Worm (Caenorhabditis elegans): Measurements from ENCODE around the gene pgph-2.

DNA sequence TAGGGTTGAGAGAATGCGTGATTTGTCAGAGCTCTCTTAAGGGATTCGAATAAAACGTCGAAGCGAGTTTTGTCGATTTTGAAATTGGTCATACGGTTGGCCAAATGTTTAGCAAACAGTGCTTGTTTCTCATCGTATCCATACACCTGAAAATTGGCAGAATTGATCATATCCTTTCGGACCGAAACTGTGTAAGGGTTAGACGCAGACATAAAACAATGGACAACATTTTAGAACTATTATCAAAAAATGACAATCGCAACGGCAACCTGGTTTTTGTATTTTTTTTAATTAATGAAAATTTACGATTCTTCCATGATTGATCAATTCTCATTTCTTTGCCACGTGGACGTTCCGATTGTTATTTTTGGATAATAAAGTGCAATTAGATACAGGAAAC lies 9.2 kb downstream of the pgph-2 start:
- TF ChIP-seq F33H1.4 (GFP tag; IDR thresholded peaks at IDR 0.05) (no peak), unc-130 (GFP tag; optimal IDR thresholded peaks at IDR 0.05) (no peak), dpl-1 (GFP tag; optimal IDR thresholded peaks at IDR 0.05) (no peak), rpc-1 (optimal IDR thresholded peaks at IDR 0.05) (no peak), rpc-1 (tag; optimal IDR thresholded peaks at IDR 0.05) (no peak), let-526 (GFP tag; IDR thresholded peaks at IDR 0.05) (no peak), ztf-6 (GFP tag; IDR thresholded peaks at IDR 0.05) (no peak), F55B11.4 (tag; optimal IDR thresholded peaks at IDR 0.05; ENCODE audit: borderline replicate concordance, insufficient read depth) (no peak), snpc-4 (GFP tag; optimal IDR thresholded peaks at IDR 0.05) (no peak), snpc-4 (tag; optimal IDR thresholded peaks at IDR 0.05) (no peak), F57C9.4 (tag; optimal IDR thresholded peaks at IDR 0.05) (no peak), athp-1 (tag; optimal IDR thresholded peaks at IDR 0.05) (no peak), sea-2 (GFP tag; IDR thresholded peaks at IDR 0.05) (no peak), unc-62 (GFP tag; optimal IDR thresholded peaks at IDR 0.05) (no peak)

Measured in whole organism, young adult.